Worm (Caenorhabditis elegans) whole organism, late embryonic: ENCODE results near the gene nhr-175.

Experiments
- C08G9.2 ChIP-seq: sonication (generic microtip); optimal IDR thresholded peaks from 2 replicates; lab custom pipeline; 2016; ENCODE audit warnings: mild to moderate bottlenecking, missing genetic modification characterization, moderate library complexity, missing compliant biosample characterization
- F13H6.1 ChIP-seq: sonication (generic microtip); optimal IDR thresholded peaks from 2 replicates; lab custom pipeline; 2016; ENCODE audit warnings: missing genetic modification characterization, missing compliant biosample characterization
- T23F11.4 ChIP-seq: fragments of 200-800 bp; sonication (Bioruptor generic); optimal IDR thresholded peaks from 2 replicates; lab custom pipeline; 2018; ENCODE audit warnings: mild to moderate bottlenecking, missing genetic modification characterization, missing compliant biosample characterization
- Y22D7AL.16 ChIP-seq: sonication (generic microtip); optimal IDR thresholded peaks from 2 replicates; lab custom pipeline; 2016; ENCODE audit warnings: missing genetic modification characterization, missing compliant biosample characterization
- ama-1 ChIP-seq: fragments of 150-350 bp; optimal IDR thresholded peaks from 2 replicates; lab custom pipeline; 2014
- ceh-14 ChIP-seq: sonication (generic microtip); optimal IDR thresholded peaks from 2 replicates; lab custom pipeline; 2016; ENCODE audit warnings: missing genotype, missing genetic modification characterization, missing compliant biosample characterization
- ceh-19 ChIP-seq: fragments of 200-800 bp; sonication (Bioruptor generic); optimal IDR thresholded peaks from 2 replicates; lab custom pipeline; 2018; ENCODE audit warnings: mild to moderate bottlenecking, missing genetic modification characterization, missing compliant biosample characterization
- ceh-2 ChIP-seq: sonication (generic microtip); optimal IDR thresholded peaks from 2 replicates; lab custom pipeline; 2016; ENCODE audit warnings: missing genotype, missing genetic modification characterization, missing compliant biosample characterization
- ceh-22 ChIP-seq: sonication (generic microtip); optimal IDR thresholded peaks from 2 replicates; lab custom pipeline; 2017; ENCODE audit warnings: missing biosample characterization, missing genetic modification characterization
- ceh-45 ChIP-seq: fragments of 200-800 bp; sonication (Bioruptor generic); IDR thresholded peaks from 2 replicates; pipeline ENCODE4 v1.3.6; 2022; ENCODE audit warnings: missing genetic modification reagents, missing genetic modification characterization, missing compliant biosample characterization
- ceh-48 ChIP-seq: sonication (generic microtip); optimal IDR thresholded peaks from 2 replicates; lab custom pipeline; 2016; ENCODE audit warnings: missing genetic modification characterization, inconsistent platforms, missing compliant biosample characterization
- dve-1 ChIP-seq: sonication (generic microtip); optimal IDR thresholded peaks from 2 replicates; lab custom pipeline; 2017; ENCODE audit warnings: antibody characterized with exemption, mild to moderate bottlenecking, missing genetic modification characterization, missing compliant biosample characterization
- elt-2 ChIP-seq: sonication (generic microtip); optimal IDR thresholded peaks from 2 replicates; lab custom pipeline; 2016; ENCODE audit warnings: missing genetic modification reagents, missing genetic modification characterization, missing compliant biosample characterization
- ets-4 ChIP-seq: sonication (generic microtip); optimal IDR thresholded peaks from 2 replicates; lab custom pipeline; 2016; ENCODE audit warnings: missing genetic modification characterization, missing compliant biosample characterization
- eyg-1 ChIP-seq: sonication (generic microtip); optimal IDR thresholded peaks from 2 replicates; lab custom pipeline; 2016; ENCODE audit warnings: missing genotype, missing genetic modification characterization, missing compliant biosample characterization
- fkh-10 ChIP-seq: fragments of 150-350 bp; optimal IDR thresholded peaks from 2 replicates; lab custom pipeline; 2014; ENCODE audit warnings: missing biosample characterization, missing genetic modification reagents, missing genetic modification characterization
- fkh-6 ChIP-seq: sonication (generic microtip); optimal IDR thresholded peaks from 2 replicates; lab custom pipeline; 2016; ENCODE audit warnings: missing genetic modification characterization, missing compliant biosample characterization
- hlh-8 ChIP-seq: sonication (generic microtip); optimal IDR thresholded peaks from 2 replicates; lab custom pipeline; 2016; ENCODE audit warnings: missing genotype, missing genetic modification characterization, missing compliant biosample characterization
- lin-11 ChIP-seq: fragments of 200-800 bp; sonication (Bioruptor generic); optimal IDR thresholded peaks from 2 replicates; lab custom pipeline; 2018; ENCODE audit warnings: mild to moderate bottlenecking, missing genetic modification characterization, missing compliant biosample characterization
- nhr-11 ChIP-seq: fragments of 150-350 bp; optimal IDR thresholded peaks from 2 replicates; lab custom pipeline; 2014; ENCODE audit warnings: missing biosample characterization, missing genetic modification characterization
- nhr-232 ChIP-seq: sonication (generic microtip); optimal IDR thresholded peaks from 2 replicates; lab custom pipeline; 2016; ENCODE audit warnings: missing genetic modification characterization, missing compliant biosample characterization
- odd-2 ChIP-seq: sonication (generic microtip); optimal IDR thresholded peaks from 2 replicates; lab custom pipeline; 2017; ENCODE audit warnings: antibody characterized with exemption, mild to moderate bottlenecking, missing genetic modification characterization, missing compliant biosample characterization
- pag-3 ChIP-seq: sonication (generic microtip); optimal IDR thresholded peaks from 2 replicates; lab custom pipeline; 2016; ENCODE audit warnings: missing compliant biosample characterization, missing genetic modification characterization, borderline replicate concordance
- pax-1 ChIP-seq: fragments of 150-350 bp; optimal IDR thresholded peaks from 2 replicates; lab custom pipeline; 2014; ENCODE audit warnings: missing biosample characterization, missing genetic modification characterization
- pha-2 ChIP-seq: sonication (generic microtip); optimal IDR thresholded peaks from 2 replicates; lab custom pipeline; 2017; ENCODE audit warnings: mild to moderate bottlenecking, missing genetic modification characterization, missing compliant biosample characterization
- pros-1 ChIP-seq: fragments of 150-350 bp; optimal IDR thresholded peaks from 2 replicates; lab custom pipeline; 2014; ENCODE audit warnings: missing biosample characterization, missing genetic modification reagents, missing genetic modification characterization
- ref-2 ChIP-seq: sonication (generic microtip); optimal IDR thresholded peaks from 2 replicates; lab custom pipeline; 2016; ENCODE audit warnings: missing genetic modification characterization, missing compliant biosample characterization
- sdc-2 ChIP-seq: sonication (generic microtip); optimal IDR thresholded peaks from 2 replicates; lab custom pipeline; 2016; ENCODE audit warnings: missing genotype, missing genetic modification characterization, missing compliant biosample characterization
- sox-2 ChIP-seq: fragments of 200-800 bp; sonication (Bioruptor generic); IDR thresholded peaks from 2 replicates; pipeline ENCODE4 v1.3.6; 2022; ENCODE audit warnings: missing genetic modification reagents, missing genetic modification characterization, missing compliant biosample characterization
- syd-9 ChIP-seq: sonication (generic microtip); optimal IDR thresholded peaks from 2 replicates; lab custom pipeline; 2016; ENCODE audit warnings: mild to moderate bottlenecking, missing genetic modification characterization, moderate library complexity, missing compliant biosample characterization
- tbx-2 ChIP-seq: sonication (generic microtip); optimal IDR thresholded peaks from 2 replicates; lab custom pipeline; 2016; ENCODE audit warnings: missing genetic modification characterization, missing compliant biosample characterization
- ttx-3 ChIP-seq: sonication (generic microtip); optimal IDR thresholded peaks from 2 replicates; lab custom pipeline; 2016; ENCODE audit warnings: missing genetic modification reagents, missing genetic modification characterization, missing compliant biosample characterization
- unc-42 ChIP-seq: sonication (generic microtip); optimal IDR thresholded peaks from 2 replicates; lab custom pipeline; 2016; ENCODE audit warnings: missing genotype, missing genetic modification characterization, missing compliant biosample characterization
- unc-55 ChIP-seq: sonication (generic microtip); optimal IDR thresholded peaks from 2 replicates; lab custom pipeline; 2017; ENCODE audit warnings: missing biosample characterization, missing genetic modification reagents, missing genetic modification characterization

The nhr-175 gene

ce11 chrV:13879241-13879640 lies 12.8 kb downstream of the nhr-175 start, which contains the start of gene lbp-7:
Gene lbp-7, plus strand, starts transcription at chrV:13879552.
- no peak for TF ChIP-seq lin-11 (tag; lab: Kevin White, UChicago)
- no peak for TF ChIP-seq ceh-45 (GFP tag; lab: Robert Waterston, UW)
- no peak for TF ChIP-seq nhr-232 (tag; lab: Kevin White, UChicago)
- TF ChIP-seq dve-1 (tag; lab: Kevin White, UChicago) = no peak
- no peak for TF ChIP-seq pha-2 (tag; lab: Kevin White, UChicago)
- TF ChIP-seq unc-55 (GFP tag; lab: Kevin White, UChicago) = no peak
- no peak for TF ChIP-seq ttx-3 (tag; lab: Kevin White, UChicago)
- no peak for TF ChIP-seq pros-1 (tag; lab: Kevin White, UChicago)
- no peak for TF ChIP-seq syd-9 (tag; lab: Kevin White, UChicago)
- no peak for TF ChIP-seq sox-2 (GFP tag; lab: Robert Waterston, UW)
- no peak for TF ChIP-seq pax-1 (tag; lab: Kevin White, UChicago)
- TF ChIP-seq Y22D7AL.16 (tag; lab: Kevin White, UChicago) = no peak
- TF ChIP-seq ceh-48 (tag; lab: Kevin White, UChicago) = no peak
- no peak for TF ChIP-seq ets-4
- TF ChIP-seq fkh-10 (GFP tag; lab: Kevin White, UChicago) = no peak
- no peak for TF ChIP-seq odd-2
- no peak for TF ChIP-seq sdc-2 (tag; lab: Kevin White, UChicago)
- TF ChIP-seq T23F11.4 (GFP tag; lab: Kevin White, UChicago) = no peak
- no peak for TF ChIP-seq fkh-6

DNA sequence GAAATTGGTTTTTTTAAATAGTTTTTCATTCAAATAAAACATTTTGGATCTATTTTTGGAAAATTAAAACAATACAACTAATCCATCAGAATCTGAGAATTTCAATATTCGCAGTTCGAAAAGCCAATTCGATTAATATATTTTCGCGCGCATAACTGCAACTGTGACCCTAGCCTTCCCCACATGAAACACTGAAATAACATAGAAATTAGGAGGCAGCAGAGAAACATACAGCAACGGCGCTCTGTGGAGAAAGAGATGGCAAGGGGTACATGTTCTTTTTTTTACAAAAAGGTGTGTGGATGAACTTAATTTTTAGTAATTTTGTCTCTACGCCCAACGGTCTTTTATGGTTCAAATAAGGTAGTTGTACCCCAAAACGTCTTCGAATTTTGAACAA lies 13.7 kb downstream of the nhr-175 start:
- TF ChIP-seq ceh-2 (tag; lab: Kevin White, UChicago) (no peak), unc-42 (tag; lab: Kevin White, UChicago) (peak; percentile 18)

DNA sequence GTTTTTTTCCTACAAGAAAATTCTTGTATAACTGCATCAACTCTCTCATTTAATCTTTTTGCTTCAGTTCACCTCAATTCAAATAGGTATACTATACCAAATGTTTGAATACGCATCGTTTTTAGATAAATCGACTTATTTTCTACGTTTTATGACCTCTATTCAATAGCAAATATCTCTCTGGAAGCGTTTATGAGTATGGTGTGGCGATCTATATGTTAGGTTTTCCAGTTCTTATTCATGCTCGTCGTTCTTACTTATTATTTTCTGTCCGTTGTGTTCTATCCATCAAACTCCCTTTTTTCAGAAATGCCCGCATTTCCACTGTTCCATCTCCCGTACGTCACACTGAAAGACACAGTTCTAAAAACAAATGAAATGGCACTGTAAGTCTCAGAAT lies 14.1 kb downstream of the nhr-175 start, which contains the start of gene T22G5.3:
TSS of gene T22G5.3 (plus strand) at position 301 of the 400 bp plus-strand sequence.
- TF ChIP-seq ceh-22 (tag; lab: Kevin White, UChicago) (no peak), nhr-11 (tag; lab: Kevin White, UChicago) (no peak), ceh-19 (no peak), ttx-3 (tag; lab: Kevin White, UChicago) (no peak)

DNA sequence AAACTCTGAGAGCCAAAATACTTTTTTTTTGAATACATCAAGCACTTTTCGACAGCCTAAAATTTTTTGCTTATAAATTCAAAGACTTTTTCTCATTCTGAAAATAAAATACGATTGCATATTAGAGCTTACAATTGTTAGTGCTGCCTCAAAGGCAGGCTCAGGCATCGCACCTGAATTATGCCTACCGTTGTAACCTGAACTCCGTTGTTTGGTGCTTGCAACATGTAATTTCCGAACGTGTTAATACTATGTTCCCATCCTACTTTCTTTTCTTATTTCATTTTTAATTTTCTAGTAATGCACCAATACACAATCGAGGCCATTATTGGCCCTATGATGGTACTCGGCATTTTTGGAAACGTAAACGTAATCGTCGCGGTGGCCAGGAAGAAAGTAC lies 20.9 kb downstream of the nhr-175 start, which contains the start of gene srsx-19:
TSS of gene srsx-19 (plus strand) at position 301 of the 400 bp plus-strand sequence.
- TF ChIP-seq nhr-11 (tag; lab: Kevin White, UChicago) (no peak), pha-2 (tag; lab: Kevin White, UChicago) (no peak), F13H6.1 (tag; lab: Kevin White, UChicago) (no peak), pag-3 (no peak), ref-2 (tag; lab: Kevin White, UChicago) (no peak), C08G9.2 (no peak), fkh-10 (GFP tag; lab: Kevin White, UChicago) (no peak)

DNA sequence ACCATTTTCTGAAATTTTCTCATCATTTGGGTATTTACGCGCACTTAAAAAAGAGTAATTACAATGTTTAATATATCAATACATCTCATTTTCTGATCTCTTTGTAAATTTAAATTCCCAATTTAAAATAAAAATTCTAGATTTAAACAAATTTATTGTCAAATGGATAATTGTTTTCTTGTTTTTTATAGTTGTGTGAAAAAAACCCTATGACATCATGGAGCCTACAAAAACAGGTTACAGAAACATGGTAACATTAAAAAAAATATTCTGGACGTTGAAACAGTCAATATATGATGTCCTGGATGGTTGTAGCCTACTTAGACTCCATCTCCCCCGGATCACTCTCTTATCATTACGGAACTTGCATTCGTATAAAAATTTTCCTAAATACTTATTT lies 23.0 kb downstream of the nhr-175 start, which contains the start of gene spp-12:
TSS of gene spp-12 (plus strand) at position 301 of the 400 bp plus-strand sequence.
- no peak for TF ChIP-seq ama-1 (lab: Kevin White, UChicago)
- no peak for TF ChIP-seq nhr-11 (tag; lab: Kevin White, UChicago)
- no peak for TF ChIP-seq tbx-2 (tag; lab: Kevin White, UChicago)
- no peak for TF ChIP-seq Y22D7AL.16 (tag; lab: Kevin White, UChicago)
- TF ChIP-seq elt-2 (tag; lab: Kevin White, UChicago) = no peak
- no peak for TF ChIP-seq hlh-8 (tag; lab: Kevin White, UChicago)
- TF ChIP-seq eyg-1 = no peak
- TF ChIP-seq ceh-14 = no peak
- no peak for TF ChIP-seq ceh-48 (tag; lab: Kevin White, UChicago)
- TF ChIP-seq C08G9.2 = no peak
- no peak for TF ChIP-seq lin-11 (tag; lab: Kevin White, UChicago)
